Fruit fly (Drosophila melanogaster) whole organism, embryonic: ENCODE measurements around the gene dlp.

Source experiments
- Ada2b ChIP-seq: fragments of 200-800 bp; sonication (Bioruptor generic); IDR thresholded peaks from 2 replicates; pipeline ENCODE4 v1.3.6; 2022; ENCODE audit warnings: missing biosample characterization, missing genetic modification characterization
- Asciz ChIP-seq: fragments of 200-800 bp; sonication (Bioruptor generic); optimal IDR thresholded peaks from 2 replicates; lab custom pipeline; 2017; ENCODE audit warnings: missing biosample characterization, mild to moderate bottlenecking, missing genetic modification characterization, missing genetic modification reagents
- Atf6 ChIP-seq: fragments of 200-800 bp; sonication (Bioruptor generic); IDR thresholded peaks from 2 replicates; pipeline ENCODE4 v1.3.6; 2022; ENCODE audit warnings: missing biosample characterization, missing genetic modification characterization
- BtbVII ChIP-seq: fragments of 200-800 bp; sonication (Bioruptor generic); optimal IDR thresholded peaks from 3 replicates; lab custom pipeline; 2017; ENCODE audit warnings: missing biosample characterization, mild to moderate bottlenecking, missing genetic modification characterization
- CG10979 ChIP-seq: fragments of 200-800 bp; sonication (Bioruptor generic); optimal IDR thresholded peaks from 2 replicates; lab custom pipeline; 2018; ENCODE audit warnings: missing biosample characterization, mild to moderate bottlenecking, missing genetic modification characterization, moderate library complexity
- CG11696 ChIP-seq: fragments of 200-800 bp; sonication (Bioruptor generic); IDR thresholded peaks from 2 replicates; pipeline ENCODE4 v1.3.6; 2022; ENCODE audit warnings: missing biosample characterization, missing genetic modification characterization
- CG12236 ChIP-seq: fragments of 200-800 bp; sonication (Bioruptor generic); optimal IDR thresholded peaks from 2 replicates; lab custom pipeline; 2016; ENCODE audit warnings: missing biosample characterization, missing genetic modification characterization
- CG12391 ChIP-seq: fragments of 200-800 bp; sonication (Bioruptor generic); optimal IDR thresholded peaks from 3 replicates; lab custom pipeline; 2018; ENCODE audit warnings: missing biosample characterization, mild to moderate bottlenecking, missing genetic modification characterization, moderate library complexity
- CG12769 ChIP-seq: fragments of 200-800 bp; sonication (Bioruptor generic); optimal IDR thresholded peaks from 2 replicates; lab custom pipeline; 2019; ENCODE audit warnings: missing biosample characterization, mild to moderate bottlenecking, missing genetic modification characterization, moderate library complexity
- CG13894 ChIP-seq: fragments of 200-800 bp; sonication (Bioruptor generic); optimal IDR thresholded peaks from 3 replicates; lab custom pipeline; 2018; ENCODE audit warnings: missing biosample characterization, mild to moderate bottlenecking, missing genetic modification characterization, moderate library complexity
- CG14050 ChIP-seq: fragments of 200-800 bp; sonication (Bioruptor generic); IDR thresholded peaks from 3 replicates; pipeline ENCODE4 v1.3.6; 2022; ENCODE audit warnings: missing biosample characterization, missing genetic modification characterization
- CG15479 ChIP-seq: fragments of 200-800 bp; sonication (Bioruptor generic); optimal IDR thresholded peaks from 3 replicates; lab custom pipeline; 2019; ENCODE audit warnings: missing biosample characterization, mild to moderate bottlenecking, missing genetic modification characterization, moderate library complexity
- CG15514 ChIP-seq: fragments of 200-800 bp; sonication (Bioruptor generic); optimal IDR thresholded peaks from 3 replicates; lab custom pipeline; 2017; ENCODE audit warnings: missing biosample characterization, missing genetic modification characterization, mild to moderate bottlenecking, moderate library complexity, missing genetic modification reagents
- CG15696 ChIP-seq: fragments of 200-800 bp; sonication (Bioruptor generic); optimal IDR thresholded peaks from 2 replicates; lab custom pipeline; 2019; ENCODE audit warnings: missing biosample characterization, mild to moderate bottlenecking, missing genetic modification characterization, moderate library complexity
- CG17361 ChIP-seq: fragments of 200-800 bp; sonication (Bioruptor generic); IDR thresholded peaks from 3 replicates; pipeline ENCODE4 v1.3.6; 2022; ENCODE audit warnings: missing biosample characterization, missing genetic modification characterization
- CG18011 ChIP-seq: fragments of 200-800 bp; sonication (Bioruptor generic); optimal IDR thresholded peaks from 2 replicates; lab custom pipeline; 2017; ENCODE audit warnings: missing biosample characterization, missing genetic modification characterization, mild to moderate bottlenecking, moderate library complexity, missing genotype
- CG2199 ChIP-seq: fragments of 200-800 bp; sonication (Bioruptor generic); IDR thresholded peaks from 3 replicates; pipeline ENCODE4 v1.3.6; 2022; ENCODE audit warnings: missing biosample characterization, missing genetic modification characterization
- CG32772 ChIP-seq: fragments of 200-800 bp; sonication (Bioruptor generic); IDR thresholded peaks from 2 replicates; pipeline ENCODE4 v1.3.6; 2022; ENCODE audit warnings: missing biosample characterization, missing genetic modification characterization
- CG4404 ChIP-seq: fragments of 200-800 bp; sonication (Bioruptor generic); IDR thresholded peaks from 2 replicates; pipeline ENCODE4 v1.3.6; 2022; ENCODE audit warnings: missing biosample characterization, missing genetic modification characterization
- CG5953 ChIP-seq: fragments of 200-800 bp; sonication (Bioruptor generic); IDR thresholded peaks from 2 replicates; pipeline ENCODE4 v1.3.6; 2022; ENCODE audit warnings: missing biosample characterization, missing genetic modification characterization
- CG9215 ChIP-seq: fragments of 200-800 bp; sonication (Bioruptor generic); IDR thresholded peaks from 2 replicates; pipeline ENCODE4 v1.3.6; 2022; ENCODE audit warnings: missing biosample characterization, missing genetic modification characterization
- CkIIα-i1 ChIP-seq: fragments of 200-800 bp; sonication (Bioruptor generic); IDR thresholded peaks from 2 replicates; pipeline ENCODE4 v1.3.6; 2022; ENCODE audit warnings: missing biosample characterization, missing genetic modification characterization
- Dref ChIP-seq: fragments of 200-800 bp; sonication (Bioruptor generic); IDR thresholded peaks from 2 replicates; pipeline ENCODE4 v1.3.6; 2022; ENCODE audit warnings: missing biosample characterization, missing genetic modification characterization
- GATAe ChIP-seq: fragments of 200-800 bp; sonication (Bioruptor generic); conservative IDR thresholded peaks from 2 replicates; pipeline ENCODE4 v1.3.6; 2022; ENCODE audit warnings: missing biosample characterization, missing genetic modification characterization
- Hr78 ChIP-seq, 2 experiments: fragments of 200-800 bp in 1 of 2; fragments of >200 bp in 1 of 2; sonication (Bioruptor generic) in 1 of 2; optimal IDR thresholded peaks; 2 replicates each; lab custom pipeline; 2017 to 2019; ENCODE audit warnings: missing biosample characterization in 2 of 2, missing genetic modification characterization in 2 of 2, mild to moderate bottlenecking in 1 of 2, moderate library complexity in 1 of 2
- Lim3 ChIP-seq: fragments of 200-800 bp; sonication (Bioruptor generic); IDR thresholded peaks from 2 replicates; pipeline ENCODE4 v1.3.6; 2022; ENCODE audit warnings: missing biosample characterization, missing genetic modification characterization
- Med ChIP-seq: fragments of 200-800 bp; sonication (Bioruptor generic); peaks from one replicate; lab custom pipeline; 2016; ENCODE audit warnings: missing biosample characterization, missing genetic modification characterization, mild to moderate bottlenecking, inconsistent platforms, moderate library complexity
- Xrp1 ChIP-seq: fragments of 200-800 bp; sonication (Bioruptor generic); IDR thresholded peaks from 2 replicates; pipeline ENCODE4 v1.3.6; 2022; ENCODE audit warnings: missing biosample characterization, missing genetic modification characterization
- abd-A ChIP-seq: fragments of 200-800 bp; sonication (Bioruptor generic); optimal IDR thresholded peaks from 3 replicates; lab custom pipeline; 2019; ENCODE audit warnings: missing biosample characterization, mild to moderate bottlenecking, missing genetic modification characterization, moderate library complexity
- aop ChIP-seq: fragments of 200-800 bp; sonication (Bioruptor generic); IDR thresholded peaks from 2 replicates; pipeline ENCODE4 v1.3.6; 2022; ENCODE audit warnings: missing biosample characterization, missing genetic modification characterization
- bbx ChIP-seq: fragments of 200-800 bp; sonication (Bioruptor generic); IDR thresholded peaks from 2 replicates; pipeline ENCODE4 v1.3.6; 2022; ENCODE audit warnings: missing biosample characterization, missing genetic modification characterization; ENCODE audit not compliant: partially characterized antibody
- cas ChIP-seq: fragments of 200-800 bp; sonication (Bioruptor generic); IDR thresholded peaks from 2 replicates; pipeline ENCODE4 v1.3.6; 2022; ENCODE audit warnings: missing biosample characterization, missing genetic modification characterization
- corto ChIP-seq: fragments of 200-800 bp; sonication (Bioruptor generic); optimal IDR thresholded peaks from 2 replicates; lab custom pipeline; 2016; ENCODE audit warnings: missing biosample characterization, mild to moderate bottlenecking, missing genetic modification characterization, moderate library complexity
- dmrt99B ChIP-seq: fragments of 200-800 bp; sonication (Bioruptor generic); optimal IDR thresholded peaks from 2 replicates; lab custom pipeline; 2018; ENCODE audit warnings: missing biosample characterization, mild to moderate bottlenecking, missing genetic modification characterization, moderate library complexity
- ham ChIP-seq: fragments of 200-800 bp; sonication (Bioruptor generic); IDR thresholded peaks from 2 replicates; pipeline ENCODE4 v1.3.6; 2022; ENCODE audit warnings: missing biosample characterization, missing genetic modification characterization
- hb ChIP-seq: fragments of 200-800 bp; sonication (Bioruptor generic); IDR thresholded peaks from 3 replicates; pipeline ENCODE4 v1.3.6; 2022; ENCODE audit warnings: missing biosample characterization, missing genetic modification characterization; ENCODE audit not compliant: partially characterized antibody
- hkb ChIP-seq, 2 experiments: fragments of 200-800 bp in 1 of 2; fragments of >200 bp in 1 of 2; sonication (Bioruptor generic) in 1 of 2; IDR thresholded peaks in 1 of 2; optimal IDR thresholded peaks in 1 of 2; 2 replicates each; pipeline versions ENCODE4 v1.3.6 to Lab custom; 2017 to 2022; ENCODE audit warnings: missing biosample characterization in 1 of 2, missing genetic modification characterization in 1 of 2
- knrl ChIP-seq: fragments of 200-800 bp; sonication (Bioruptor generic); IDR thresholded peaks from 3 replicates; pipeline ENCODE4 v1.3.6; 2022; ENCODE audit warnings: missing biosample characterization, missing genetic modification characterization; ENCODE audit not compliant: partially characterized antibody
- nom ChIP-seq: fragments of 200-800 bp; sonication (Bioruptor generic); optimal IDR thresholded peaks from 2 replicates; lab custom pipeline; 2017; ENCODE audit warnings: missing biosample characterization, missing genetic modification characterization, mild to moderate bottlenecking, moderate library complexity, missing genetic modification reagents
- otp ChIP-seq: fragments of 200-800 bp; sonication (Bioruptor generic); IDR thresholded peaks from 3 replicates; pipeline ENCODE4, ENCODE4 v1.3.6; 2022; ENCODE audit warnings: missing biosample characterization, missing genetic modification characterization
- pfk ChIP-seq: fragments of 200-800 bp; sonication (Bioruptor generic); optimal IDR thresholded peaks from 2 replicates; lab custom pipeline; 2018; ENCODE audit warnings: missing biosample characterization, mild to moderate bottlenecking, missing genetic modification characterization, moderate library complexity
- pho ChIP-seq: fragments of 200-800 bp; sonication (Bioruptor generic); optimal IDR thresholded peaks from 2 replicates; lab custom pipeline; 2016; ENCODE audit warnings: missing biosample characterization, missing genetic modification characterization
- ro ChIP-seq: fragments of 200-800 bp; sonication (Bioruptor generic); IDR thresholded peaks from 2 replicates; pipeline ENCODE4 v1.3.6; 2022; ENCODE audit warnings: missing biosample characterization, missing genetic modification characterization
- sima ChIP-seq: fragments of 200-800 bp; sonication (Bioruptor generic); optimal IDR thresholded peaks from 2 replicates; lab custom pipeline; 2016; ENCODE audit warnings: missing biosample characterization, missing genetic modification characterization
- sug ChIP-seq: fragments of 200-800 bp; optimal IDR thresholded peaks from 2 replicates; lab custom pipeline; 2019; ENCODE audit warnings: missing biosample characterization, mild to moderate bottlenecking, missing genetic modification characterization, moderate library complexity
- tgo ChIP-seq: fragments of 200-800 bp; sonication (Bioruptor generic); IDR thresholded peaks from 3 replicates; pipeline ENCODE4 v1.3.6; 2022; ENCODE audit warnings: missing biosample characterization, missing genetic modification characterization
- ttk ChIP-seq: fragments of 200-800 bp; sonication (Bioruptor generic); IDR thresholded peaks from 2 replicates; pipeline ENCODE4 v2.1.2; 2022; ENCODE audit warnings: missing biosample characterization, missing genetic modification characterization

Gene dlp

dm6 chr3L:14634773-14635563, 2.6 kb downstream of the dlp start (continued):
- TF ChIP-seq Ada2b (GFP tag; lab: Robert Waterston, UW) (no peak), ham (no peak), CG14050 (no peak), Dref (GFP tag; lab: Robert Waterston, UW) (no peak), Lim3 (GFP tag; lab: Robert Waterston, UW) (no peak), knrl (GFP tag; lab: Robert Waterston, UW) (no peak), CG15696 (tag; lab: Kevin White, UChicago) (peak; percentile 94), ttk (GFP tag; lab: Robert Waterston, UW) (no peak), aop (GFP tag; lab: Robert Waterston, UW) (0 out of 2 replicates have a peak, but pooled peaks have one; percentile 14), pfk (GFP tag; lab: Kevin White, UChicago) (peak; percentile 11), CG9215 (no peak), CG11696 (GFP tag; lab: Robert Waterston, UW) (no peak), CG15514 (GFP tag; lab: Kevin White, UChicago) (no peak), sima (no peak)

dm6 chr3L:14635564-14635937, 3.1 kb downstream of the dlp start:
- TF ChIP-seq CkIIα-i1 (GFP tag; lab: Robert Waterston, UW) (no peak), otp (GFP tag; lab: Robert Waterston, UW) (no peak), Atf6 (GFP tag; lab: Robert Waterston, UW) (0 out of 2 replicates have a peak, but pooled peaks have one; percentile 3), sug (tag; lab: Kevin White, UChicago) (peak; percentile 49), bbx (no peak), BtbVII (GFP tag; lab: Kevin White, UChicago) (no peak), Xrp1 (GFP tag; lab: Robert Waterston, UW) (no peak), CG17361 (0 out of 3 replicates have a peak, but pooled peaks have one; percentile 8), Hr78 (GFP tag; optimal IDR thresholded peaks at IDR 0.05; lab: Kevin White, UChicago) (peak in 1 of 2 experiments; percentile 5), nom (GFP tag; lab: Kevin White, UChicago) (no peak), CG32772 (GFP tag; lab: Robert Waterston, UW) (no peak), Med (GFP tag; lab: Kevin White, UChicago) (peak; percentile 76), GATAe (GFP tag; lab: Robert Waterston, UW) (peak; percentile 42; the same call in 1 of the 2 replicates), CG12236 (no peak), hb (GFP tag; lab: Robert Waterston, UW) (no peak), CG12769 (tag; lab: Kevin White, UChicago) (peak; percentile 83), CG13894 (tag; lab: Kevin White, UChicago) (peak; percentile 58), CG5953 (GFP tag; lab: Robert Waterston, UW) (0 out of 2 replicates have a peak, but pooled peaks have one; percentile 14), CG15479 (GFP tag; lab: Kevin White, UChicago) (peak; percentile 44), CG18011 (GFP tag; lab: Kevin White, UChicago) (no peak), Asciz (no peak), tgo (0 out of 3 replicates have a peak, but pooled peaks have one; percentile 2)

dm6 chr3L:14636740-14637189, 4.4 kb downstream of the dlp start:
- TF ChIP-seq nom (GFP tag; lab: Kevin White, UChicago) (peak; percentile 91), CG12391 (tag; lab: Kevin White, UChicago) (peak; percentile 12), pho (GFP tag; lab: Kevin White, UChicago) (no peak), dmrt99B (peak; percentile 19), hkb (optimal IDR thresholded peaks at IDR 0.05; lab: Kevin White, UChicago) (no peak), hkb (GFP tag; IDR thresholded peaks at IDR 0.05; lab: Robert Waterston, UW) (0 out of 2 replicates have a peak, but pooled peaks have one; percentile 17), corto (GFP tag; lab: Kevin White, UChicago) (peak; percentile 78), ro (GFP tag; lab: Robert Waterston, UW) (0 out of 2 replicates have a peak, but pooled peaks have one; percentile 12), cas (GFP tag; lab: Robert Waterston, UW) (no peak), abd-A (tag; lab: Kevin White, UChicago) (no peak), CG4404 (GFP tag; lab: Robert Waterston, UW) (no peak), CG2199 (0 out of 3 replicates have a peak, but pooled peaks have one; percentile 43), CG10979 (tag; lab: Kevin White, UChicago) (peak; percentile 17)
